Fruit fly (Drosophila melanogaster) whole organism, embryonic: ENCODE results near the gene Grip84.

Experiments
- ATbp ChIP-seq: fragments of 200-800 bp; sonication (Bioruptor generic); optimal IDR thresholded peaks from 2 replicates; lab custom pipeline; 2017; ENCODE audit warnings: missing biosample characterization, mild to moderate bottlenecking, missing genetic modification characterization, missing genetic modification reagents
- Atf3 ChIP-seq: fragments of 200-800 bp; sonication (Bioruptor generic); optimal IDR thresholded peaks from 3 replicates; lab custom pipeline; 2016; ENCODE audit warnings: missing biosample characterization, missing genetic modification characterization
- CG10654 ChIP-seq: fragments of 200-800 bp; sonication (Bioruptor generic); optimal IDR thresholded peaks from 2 replicates; lab custom pipeline; 2016; ENCODE audit warnings: missing biosample characterization, missing genetic modification characterization
- CG11723 ChIP-seq: fragments of 200-800 bp; sonication (Bioruptor generic); optimal IDR thresholded peaks from 2 replicates; lab custom pipeline; 2017; ENCODE audit warnings: missing biosample characterization, mild to moderate bottlenecking, missing genetic modification characterization
- CG12769 ChIP-seq: fragments of 200-800 bp; sonication (Bioruptor generic); optimal IDR thresholded peaks from 2 replicates; lab custom pipeline; 2019; ENCODE audit warnings: missing biosample characterization, mild to moderate bottlenecking, missing genetic modification characterization, moderate library complexity
- CG14441 ChIP-seq: fragments of 200-800 bp; sonication (Bioruptor generic); IDR thresholded peaks from 2 replicates; pipeline ENCODE4 v1.3.6; 2022; ENCODE audit warnings: missing biosample characterization, missing genetic modification characterization
- CG14710 ChIP-seq: fragments of 200-800 bp; sonication (Bioruptor generic); optimal IDR thresholded peaks from 3 replicates; lab custom pipeline; 2019; ENCODE audit warnings: missing biosample characterization, mild to moderate bottlenecking, missing genetic modification characterization, moderate library complexity
- CG1529 ChIP-seq: fragments of 200-800 bp; sonication (Bioruptor generic); optimal IDR thresholded peaks from 3 replicates; lab custom pipeline; 2018; ENCODE audit warnings: missing biosample characterization, missing genetic modification characterization
- CG17612 ChIP-seq: fragments of 200-800 bp; sonication (Bioruptor generic); IDR thresholded peaks from 2 replicates; pipeline ENCODE4 v1.3.6; 2022; ENCODE audit warnings: missing biosample characterization, missing genetic modification characterization
- CG18011 ChIP-seq: fragments of 200-800 bp; sonication (Bioruptor generic); optimal IDR thresholded peaks from 2 replicates; lab custom pipeline; 2017; ENCODE audit warnings: missing biosample characterization, missing genetic modification characterization, mild to moderate bottlenecking, moderate library complexity, missing genotype
- CG18262 ChIP-seq: fragments of 200-800 bp; optimal IDR thresholded peaks from 3 replicates; lab custom pipeline; 2019; ENCODE audit warnings: missing biosample characterization, mild to moderate bottlenecking, missing genetic modification characterization, moderate library complexity
- CG18599 ChIP-seq: fragments of 200-800 bp; sonication (Bioruptor generic); optimal IDR thresholded peaks from 3 replicates; lab custom pipeline; 2017; ENCODE audit warnings: missing biosample characterization, missing genetic modification characterization, mild to moderate bottlenecking, moderate library complexity, missing genetic modification reagents
- CG34376 ChIP-seq: fragments of 200-800 bp; sonication (Bioruptor generic); optimal IDR thresholded peaks from 2 replicates; lab custom pipeline; 2018; ENCODE audit warnings: missing biosample characterization, mild to moderate bottlenecking, missing genetic modification characterization
- CG3726 ChIP-seq: fragments of 200-800 bp; sonication (Bioruptor generic); IDR thresholded peaks from 3 replicates; pipeline ENCODE4, ENCODE4 v1.3.6; 2022; ENCODE audit warnings: missing biosample characterization, missing genetic modification characterization
- CG7357 ChIP-seq: fragments of 200-800 bp; sonication (Bioruptor generic); IDR thresholded peaks from 3 replicates; pipeline ENCODE4 v1.3.6; 2022; ENCODE audit warnings: missing biosample characterization, missing genetic modification characterization
- CG9215 ChIP-seq: fragments of 200-800 bp; sonication (Bioruptor generic); IDR thresholded peaks from 2 replicates; pipeline ENCODE4 v1.3.6; 2022; ENCODE audit warnings: missing biosample characterization, missing genetic modification characterization
- CG9876 ChIP-seq: fragments of 200-800 bp; sonication (Bioruptor generic); optimal IDR thresholded peaks from 2 replicates; lab custom pipeline; 2016; ENCODE audit warnings: missing biosample characterization, missing genetic modification characterization
- CoRest ChIP-seq: fragments of 200-800 bp; sonication (Bioruptor generic); optimal IDR thresholded peaks from 3 replicates; lab custom pipeline; 2018; ENCODE audit warnings: missing biosample characterization, mild to moderate bottlenecking, missing genetic modification characterization, moderate library complexity
- CrebB ChIP-seq: fragments of 200-800 bp; sonication (Bioruptor generic); optimal IDR thresholded peaks from 3 replicates; lab custom pipeline; 2018; ENCODE audit warnings: missing biosample characterization, mild to moderate bottlenecking, missing genetic modification characterization
- Dref ChIP-seq: fragments of 200-800 bp; sonication (Bioruptor generic); IDR thresholded peaks from 2 replicates; pipeline ENCODE4 v1.3.6; 2022; ENCODE audit warnings: missing biosample characterization, missing genetic modification characterization
- Eip74EF ChIP-seq, 2 experiments: fragments of 200-800 bp in 1 of 2; fragments of >200 bp in 1 of 2; sonication (Bioruptor generic) in 1 of 2; optimal IDR thresholded peaks; 2 replicates each; lab custom pipeline; 2017 to 2019; ENCODE audit warnings: missing biosample characterization in 2 of 2, missing genetic modification characterization in 2 of 2, mild to moderate bottlenecking in 1 of 2, moderate library complexity in 1 of 2
- Ets65A ChIP-seq: fragments of 200-800 bp; sonication (Bioruptor generic); peaks from one replicate; lab custom pipeline; 2016; ENCODE audit warnings: missing biosample characterization, missing genetic modification characterization
- Hr78 ChIP-seq, 2 experiments: fragments of 200-800 bp in 1 of 2; fragments of >200 bp in 1 of 2; sonication (Bioruptor generic) in 1 of 2; optimal IDR thresholded peaks; 2 replicates each; lab custom pipeline; 2017 to 2019; ENCODE audit warnings: missing biosample characterization in 2 of 2, missing genetic modification characterization in 2 of 2, mild to moderate bottlenecking in 1 of 2, moderate library complexity in 1 of 2
- Lhr ChIP-seq: fragments of 200-800 bp; sonication (Bioruptor generic); optimal IDR thresholded peaks from 3 replicates; lab custom pipeline; 2017; ENCODE audit warnings: mild to moderate bottlenecking, missing biosample characterization, missing genetic modification reagents, missing genetic modification characterization
- Myb ChIP-seq: fragments of 200-800 bp; sonication (Bioruptor generic); optimal IDR thresholded peaks from 2 replicates; lab custom pipeline; 2016; ENCODE audit warnings: missing biosample characterization, missing genetic modification characterization
- Nf-YA ChIP-seq: fragments of 200-800 bp; sonication (Bioruptor generic); IDR thresholded peaks from 2 replicates; pipeline ENCODE4 v1.3.6; 2022; ENCODE audit warnings: missing biosample characterization, missing genetic modification characterization
- Oaz ChIP-seq: fragments of 200-800 bp; sonication (Bioruptor generic); IDR thresholded peaks from 2 replicates; pipeline ENCODE4 v1.3.6; 2022; ENCODE audit warnings: missing biosample characterization, missing genetic modification characterization
- Sox102F ChIP-seq: fragments of 200-800 bp; sonication (Bioruptor generic); optimal IDR thresholded peaks from 2 replicates; lab custom pipeline; 2018; ENCODE audit warnings: missing biosample characterization, mild to moderate bottlenecking, missing genetic modification characterization, moderate library complexity
- Spps ChIP-seq: fragments of 200-800 bp; sonication (Bioruptor generic); optimal IDR thresholded peaks from 2 replicates; lab custom pipeline; 2018; ENCODE audit warnings: missing biosample characterization, mild to moderate bottlenecking, missing genetic modification characterization
- Stat92E ChIP-seq, 3 experiments: fragments of >200 bp in 2 of 3; fragments of 200-800 bp in 1 of 3; sonication (Bioruptor generic) in 1 of 3; optimal IDR thresholded peaks; 2 replicates each; lab custom pipeline; 2017 to 2019; ENCODE audit warnings: missing biosample characterization in 3 of 3, missing genetic modification characterization in 3 of 3, mild to moderate bottlenecking in 1 of 3, moderate library complexity in 1 of 3
- ab ChIP-seq: fragments of 200-800 bp; sonication (Bioruptor generic); optimal IDR thresholded peaks from 2 replicates; lab custom pipeline; 2016; ENCODE audit warnings: missing biosample characterization, missing genetic modification characterization
- aop ChIP-seq: fragments of 200-800 bp; sonication (Bioruptor generic); IDR thresholded peaks from 2 replicates; pipeline ENCODE4 v1.3.6; 2022; ENCODE audit warnings: missing biosample characterization, missing genetic modification characterization
- bowl ChIP-seq: fragments of 200-800 bp; sonication (Bioruptor generic); IDR thresholded peaks from 2 replicates; pipeline ENCODE4 v1.3.6; 2022; ENCODE audit warnings: missing biosample characterization, missing genetic modification characterization
- cad ChIP-seq: fragments of >200 bp; optimal IDR thresholded peaks from 2 replicates; lab custom pipeline; 2017; ENCODE audit warnings: missing biosample characterization, missing genetic modification characterization
- ci ChIP-seq: fragments of 200-800 bp; sonication (Bioruptor generic); IDR thresholded peaks from 3 replicates; pipeline ENCODE4 v1.3.6; 2022; ENCODE audit warnings: missing biosample characterization, missing genetic modification characterization
- emc ChIP-seq: fragments of 200-800 bp; sonication (Bioruptor generic); optimal IDR thresholded peaks from 2 replicates; lab custom pipeline; 2016; ENCODE audit warnings: missing biosample characterization, missing genetic modification characterization
- ems ChIP-seq: fragments of 200-800 bp; sonication (Bioruptor generic); optimal IDR thresholded peaks from 3 replicates; lab custom pipeline; 2016; ENCODE audit warnings: missing biosample characterization, missing genetic modification characterization
- ham ChIP-seq: fragments of 200-800 bp; sonication (Bioruptor generic); IDR thresholded peaks from 2 replicates; pipeline ENCODE4 v1.3.6; 2022; ENCODE audit warnings: missing biosample characterization, missing genetic modification characterization
- hbn ChIP-seq: fragments of 200-800 bp; sonication (Bioruptor generic); IDR thresholded peaks from 2 replicates; pipeline ENCODE4 v1.3.6; 2022; ENCODE audit warnings: missing biosample characterization, missing genetic modification characterization; ENCODE audit not compliant: partially characterized antibody
- ken ChIP-seq: fragments of 200-800 bp; sonication (Bioruptor generic); IDR thresholded peaks from 3 replicates; pipeline ENCODE4 v1.3.6; 2022; ENCODE audit warnings: missing biosample characterization, missing genetic modification characterization
- lmd ChIP-seq: fragments of 200-800 bp; sonication (Bioruptor generic); IDR thresholded peaks from 2 replicates; pipeline ENCODE4 v1.3.6; 2022; ENCODE audit warnings: missing biosample characterization, missing genetic modification characterization
- lov ChIP-seq, 2 experiments: fragments of 200-800 bp in 1 of 2; fragments of >200 bp in 1 of 2; sonication (Bioruptor generic) in 1 of 2; IDR thresholded peaks in 1 of 2; optimal IDR thresholded peaks in 1 of 2; 2 replicates in 1 of 2; 3 replicates in 1 of 2; pipeline versions ENCODE4 v1.3.6 to Lab custom; 2017 to 2022; ENCODE audit warnings: missing biosample characterization in 1 of 2, missing genetic modification characterization in 1 of 2
- nerfin-1 ChIP-seq: fragments of 200-800 bp; sonication (Bioruptor generic); optimal IDR thresholded peaks from 3 replicates; lab custom pipeline; 2019; ENCODE audit warnings: missing biosample characterization, mild to moderate bottlenecking, missing genetic modification characterization, moderate library complexity
- nom ChIP-seq: fragments of 200-800 bp; sonication (Bioruptor generic); optimal IDR thresholded peaks from 2 replicates; lab custom pipeline; 2017; ENCODE audit warnings: missing biosample characterization, missing genetic modification characterization, mild to moderate bottlenecking, moderate library complexity, missing genetic modification reagents
- pnt ChIP-seq: fragments of 200-800 bp; sonication (Bioruptor generic); optimal IDR thresholded peaks from 3 replicates; lab custom pipeline; 2016; ENCODE audit warnings: missing biosample characterization, missing genetic modification characterization
- pros ChIP-seq: fragments of 200-800 bp; sonication (Bioruptor generic); optimal IDR thresholded peaks from 3 replicates; lab custom pipeline; 2019; ENCODE audit warnings: missing biosample characterization, mild to moderate bottlenecking, missing genetic modification characterization, moderate library complexity
- pzg ChIP-seq: fragments of 200-800 bp; sonication (Bioruptor generic); optimal IDR thresholded peaks from 3 replicates; lab custom pipeline; 2018; ENCODE audit warnings: missing biosample characterization, mild to moderate bottlenecking, missing genetic modification characterization, moderate library complexity
- repo ChIP-seq: fragments of 200-800 bp; sonication (Bioruptor generic); optimal IDR thresholded peaks from 2 replicates; lab custom pipeline; 2016; ENCODE audit warnings: missing biosample characterization, missing genetic modification characterization
- rib ChIP-seq: fragments of 200-800 bp; sonication (Bioruptor generic); IDR thresholded peaks from 2 replicates; pipeline ENCODE4 v1.3.6; 2022; ENCODE audit warnings: missing biosample characterization, missing genetic modification characterization
- ro ChIP-seq: fragments of 200-800 bp; sonication (Bioruptor generic); IDR thresholded peaks from 2 replicates; pipeline ENCODE4 v1.3.6; 2022; ENCODE audit warnings: missing biosample characterization, missing genetic modification characterization
- sr ChIP-seq: fragments of 200-800 bp; sonication (Bioruptor generic); IDR thresholded peaks from 3 replicates; pipeline ENCODE4 v1.3.6; 2022; ENCODE audit warnings: missing biosample characterization, missing genetic modification characterization

The Grip84 gene

DNA sequence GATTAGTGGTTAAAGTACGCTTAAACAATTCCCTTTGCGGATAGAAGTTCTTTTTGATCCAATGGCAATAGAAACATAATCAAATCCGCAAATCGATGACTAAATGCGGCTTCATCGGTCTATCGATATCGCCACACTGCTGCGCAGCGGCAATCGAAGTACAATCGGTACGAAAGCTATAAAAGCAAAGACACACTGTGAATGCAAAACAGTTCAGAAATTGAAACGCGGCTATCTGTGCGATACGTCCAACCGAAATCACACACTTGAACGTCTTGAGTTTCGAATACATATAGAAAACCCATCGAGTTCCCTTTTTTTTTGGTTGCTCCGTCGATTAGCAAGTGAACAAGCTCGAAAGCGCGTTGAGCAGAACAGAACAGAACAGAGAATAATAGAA lies 39.4 kb upstream of the Grip84 start, which contains the start of gene CG14207:
Gene CG14207 (plus strand): TSS at position 203 of the 400 bp plus-strand sequence.
- TF ChIP-seq Eip74EF (GFP tag; optimal IDR thresholded peaks at IDR 0.05; lab: Kevin White, UChicago) (no peak), ATbp (GFP tag; lab: Kevin White, UChicago) (no peak), CG9876 (GFP tag; lab: Kevin White, UChicago) (no peak), emc (GFP tag; lab: Kevin White, UChicago) (no peak), ab (no peak), pnt (no peak), CG1529 (GFP tag; lab: Kevin White, UChicago) (peak; percentile 6), ci (GFP tag; lab: Robert Waterston, UW) (peak; percentile 65; the same call in 2 of the 3 replicates), Nf-YA (GFP tag; lab: Robert Waterston, UW) (no peak), pros (GFP tag; lab: Kevin White, UChicago) (peak; percentile 28), CG12769 (no peak), nom (no peak), CG18011 (GFP tag; lab: Kevin White, UChicago) (no peak), CG18262 (tag; lab: Kevin White, UChicago) (no peak), Dref (peak; percentile 87), CG34376 (peak; percentile 43), hbn (GFP tag; lab: Robert Waterston, UW) (peak; percentile 57; the same call in 1 of the 2 replicates), lmd (GFP tag; lab: Robert Waterston, UW) (no peak), Spps (tag; lab: Kevin White, UChicago) (no peak), cad (GFP tag; lab: Kevin White, UChicago) (no peak), ham (no peak), repo (GFP tag; lab: Kevin White, UChicago) (no peak), CG11723 (no peak), Atf3 (GFP tag; lab: Kevin White, UChicago) (no peak), Myb (GFP tag; lab: Kevin White, UChicago) (peak; percentile 28), Oaz (no peak), aop (GFP tag; lab: Robert Waterston, UW) (no peak), pzg (peak; percentile 51), Sox102F (no peak), ems (GFP tag; lab: Kevin White, UChicago) (peak; percentile 5), rib (peak; percentile 54; the same call in 1 of the 2 replicates), Hr78 (GFP tag; optimal IDR thresholded peaks at IDR 0.05; lab: Kevin White, UChicago) (no peak), CG17612 (GFP tag; lab: Robert Waterston, UW) (no peak), Stat92E (GFP tag; optimal IDR thresholded peaks at IDR 0.05; lab: Kevin White, UChicago) (no peak), sr (GFP tag; lab: Robert Waterston, UW) (0 out of 3 replicates have a peak, but pooled peaks have one; percentile 12), Ets65A (no peak), nerfin-1 (no peak), CG14710 (tag; lab: Kevin White, UChicago) (peak; percentile 11), CG14441 (GFP tag; lab: Robert Waterston, UW) (no peak), CG3726 (no peak), CG9215 (GFP tag; lab: Robert Waterston, UW) (no peak), CoRest (tag; lab: Kevin White, UChicago) (no peak), ro (GFP tag; lab: Robert Waterston, UW) (no peak), bowl (GFP tag; lab: Robert Waterston, UW) (no peak), CG10654 (GFP tag; lab: Kevin White, UChicago) (no peak), ken (GFP tag; lab: Robert Waterston, UW) (no peak), CG18599 (GFP tag; lab: Kevin White, UChicago) (no peak), CrebB (tag; lab: Kevin White, UChicago) (peak; percentile 17), Lhr (GFP tag; lab: Kevin White, UChicago) (no peak), CG7357 (GFP tag; lab: Robert Waterston, UW) (no peak), lov (optimal IDR thresholded peaks at IDR 0.05; lab: Kevin White, UChicago) (no peak), lov (GFP tag; IDR thresholded peaks at IDR 0.05; lab: Robert Waterston, UW) (no peak)
